Worm (Caenorhabditis elegans) whole organism, L2 larva: ENCODE results near the gene pef-1.

Experiments used
- aly-2 ChIP-seq: fragments of 150-350 bp; optimal IDR thresholded peaks from 2 replicates; lab custom pipeline; 2014; ENCODE audit warnings: missing biosample characterization, missing genetic modification characterization
- ceh-16 ChIP-seq: fragments of 150-350 bp; optimal IDR thresholded peaks from 2 replicates; lab custom pipeline; 2014; ENCODE audit warnings: missing biosample characterization, missing genetic modification characterization
- nhr-129 ChIP-seq: fragments of 150-350 bp; optimal IDR thresholded peaks from 2 replicates; lab custom pipeline; 2014; ENCODE audit warnings: missing biosample characterization, missing genetic modification characterization
- skn-1 ChIP-seq: sonication (generic microtip); optimal IDR thresholded peaks from 2 replicates; lab custom pipeline; 2017; ENCODE audit warnings: missing biosample characterization, missing genetic modification characterization
- snpc-4 ChIP-seq: fragments of 150-350 bp; optimal IDR thresholded peaks from 2 replicates; lab custom pipeline; 2014; ENCODE audit warnings: missing biosample characterization, missing genetic modification characterization

- TF ChIP-seq aly-2 (no peak), snpc-4 (tag; lab: Kevin White, UChicago) (no peak), ceh-16 (tag; lab: Kevin White, UChicago) (no peak), skn-1 (tag; lab: Kevin White, UChicago) (no peak), nhr-129 (tag; lab: Kevin White, UChicago) (no peak)
These were observed 37.0 kb downstream of the pef-1 start for ce11 chrIII:888983-889549.
